Worm (Caenorhabditis elegans) whole organism, L4 larva: ENCODE results near the gene pas-6.

Source experiments
- F26F4.8 ChIP-seq: fragments of 200-800 bp; sonication (Bioruptor generic); conservative IDR thresholded peaks from 2 replicates; pipeline ENCODE4 v1.3.6; 2022; ENCODE audit warnings: missing genetic modification characterization, missing compliant biosample characterization
- F44E2.7 ChIP-seq: fragments of 200-800 bp; sonication (Bioruptor generic); IDR thresholded peaks from 2 replicates; pipeline ENCODE4 v2.1.2; 2022; ENCODE audit warnings: missing genetic modification characterization, missing compliant biosample characterization
- Y48G9A.11 ChIP-seq: fragments of 200-800 bp; sonication (Bioruptor generic); IDR thresholded peaks from 2 replicates; pipeline ENCODE4 v1.3.6; 2022; ENCODE audit warnings: missing genetic modification reagents, missing genetic modification characterization, missing compliant biosample characterization
- Y5F2A.4 ChIP-seq: fragments of 200-800 bp; sonication (Bioruptor generic); optimal IDR thresholded peaks from 2 replicates; lab custom pipeline; 2018; ENCODE audit warnings: mild to moderate bottlenecking, missing genetic modification characterization, missing compliant biosample characterization
- ZK337.2 ChIP-seq: fragments of 200-800 bp; sonication (Bioruptor generic); IDR thresholded peaks from 2 replicates; pipeline ENCODE4 v1.3.6; 2022; ENCODE audit warnings: missing genetic modification reagents, missing genetic modification characterization, missing compliant biosample characterization
- ZK546.5 ChIP-seq, 2 experiments: sonication (generic microtip); optimal IDR thresholded peaks; 2 replicates each; lab custom pipeline; 2017; ENCODE audit warnings: missing biosample characterization in 2 of 2, missing genetic modification characterization in 2 of 2
- aha-1 ChIP-seq: fragments of 150-350 bp; peaks from one replicate; lab custom pipeline; 2014; ENCODE audit warnings: missing biosample characterization, missing genetic modification characterization
- arid-1 ChIP-seq: fragments of 200-800 bp; sonication (Bioruptor generic); conservative IDR thresholded peaks from 2 replicates; pipeline ENCODE4 v1.3.6; 2022; ENCODE audit warnings: missing genetic modification reagents, missing genetic modification characterization, missing compliant biosample characterization
- ceh-28 ChIP-seq: fragments of 150-350 bp; optimal IDR thresholded peaks from 2 replicates; lab custom pipeline; 2014; ENCODE audit warnings: missing biosample characterization, missing genetic modification reagents, missing genetic modification characterization
- ceh-44 ChIP-seq: fragments of 200-800 bp; sonication (Bioruptor generic); IDR thresholded peaks from 2 replicates; pipeline ENCODE4 v1.3.6; 2022; ENCODE audit warnings: missing genetic modification reagents, missing genetic modification characterization, missing compliant biosample characterization
- ceh-62 ChIP-seq: sonication (generic microtip); optimal IDR thresholded peaks from 2 replicates; lab custom pipeline; 2017; ENCODE audit warnings: missing biosample characterization, missing genetic modification characterization
- ceh-82 ChIP-seq: sonication (generic microtip); optimal IDR thresholded peaks from 2 replicates; lab custom pipeline; 2017; ENCODE audit warnings: missing biosample characterization, missing genetic modification characterization
- daf-16 ChIP-seq, 3 experiments: sonication (generic microtip); optimal IDR thresholded peaks; 2 replicates each; lab custom pipeline; 2016 to 2017; ENCODE audit warnings: missing genetic modification characterization in 3 of 3, missing genetic modification reagents in 3 of 3, mild to moderate bottlenecking in 2 of 3, missing compliant biosample characterization in 2 of 3, missing biosample characterization in 1 of 3, moderate library complexity in 1 of 3
- daf-8 ChIP-seq: fragments of 200-800 bp; sonication (Bioruptor generic); IDR thresholded peaks from 2 replicates; pipeline ENCODE4 v1.3.6; 2022; ENCODE audit warnings: missing genetic modification characterization, missing compliant biosample characterization
- egl-27 ChIP-seq: sonication (generic microtip); optimal IDR thresholded peaks from 3 replicates; lab custom pipeline; 2017; ENCODE audit warnings: missing biosample characterization, missing genetic modification reagents, missing genetic modification characterization
- fkh-10 ChIP-seq: fragments of 150-350 bp; optimal IDR thresholded peaks from 2 replicates; lab custom pipeline; 2014; ENCODE audit warnings: missing biosample characterization, missing genetic modification reagents, missing genetic modification characterization
- gei-8 ChIP-seq: fragments of 200-800 bp; sonication (Bioruptor generic); optimal IDR thresholded peaks from 2 replicates; lab custom pipeline; 2018; ENCODE audit warnings: mild to moderate bottlenecking, missing genetic modification characterization, missing compliant biosample characterization
- hif-1 ChIP-seq, 2 experiments: sonication (generic microtip); optimal IDR thresholded peaks; 2 replicates each; lab custom pipeline; 2016 to 2017; ENCODE audit warnings: missing compliant biosample characterization in 2 of 2, missing genetic modification characterization in 2 of 2, missing genetic modification reagents in 2 of 2, missing genotype in 2 of 2, mild to moderate bottlenecking in 1 of 2
- hlh-11 ChIP-seq: fragments of 200-800 bp; sonication (Bioruptor generic); optimal IDR thresholded peaks from 2 replicates; lab custom pipeline; 2018; ENCODE audit warnings: mild to moderate bottlenecking, missing genetic modification characterization, missing compliant biosample characterization
- jun-1 ChIP-seq: fragments of 150-350 bp; optimal IDR thresholded peaks from 2 replicates; lab custom pipeline; 2014; ENCODE audit warnings: missing biosample characterization, missing genetic modification reagents, missing genetic modification characterization
- lim-7 ChIP-seq: fragments of 200-800 bp; sonication (Bioruptor generic); IDR thresholded peaks from 2 replicates; pipeline ENCODE4 v1.3.6; 2022; ENCODE audit warnings: missing genetic modification characterization, missing compliant biosample characterization
- lin-1 ChIP-seq: fragments of 200-800 bp; sonication (Bioruptor generic); IDR thresholded peaks from 2 replicates; pipeline ENCODE4 v1.3.6; 2022; ENCODE audit warnings: missing genetic modification reagents, missing genetic modification characterization, missing compliant biosample characterization
- lin-13 ChIP-seq: fragments of 150-350 bp; optimal IDR thresholded peaks from 2 replicates; lab custom pipeline; 2014; ENCODE audit warnings: missing biosample characterization, missing genetic modification reagents, missing genetic modification characterization
- lin-15B ChIP-seq: fragments of 150-350 bp; sonication (generic microtip); optimal IDR thresholded peaks from 3 replicates; lab custom pipeline; 2014; ENCODE audit warnings: missing biosample characterization, missing genetic modification characterization
- lin-39 ChIP-seq: fragments of 150-350 bp; optimal IDR thresholded peaks from 2 replicates; lab custom pipeline; 2014; ENCODE audit warnings: missing biosample characterization, missing genetic modification reagents, missing genetic modification characterization
- madf-9 ChIP-seq: fragments of 200-800 bp; sonication (Bioruptor generic); conservative IDR thresholded peaks from 2 replicates; pipeline ENCODE4 v1.3.6; 2022; ENCODE audit warnings: missing genetic modification reagents, missing genetic modification characterization, missing compliant biosample characterization
- mdt-29 ChIP-seq: fragments of 200-800 bp; sonication (Bioruptor generic); IDR thresholded peaks from 2 replicates; pipeline ENCODE4 v1.3.6; 2022; ENCODE audit warnings: missing genetic modification reagents, missing genetic modification characterization, missing compliant biosample characterization
- mep-1 ChIP-seq: fragments of 150-350 bp; sonication (generic microtip); optimal IDR thresholded peaks from 3 replicates; lab custom pipeline; 2014; ENCODE audit warnings: missing biosample characterization, missing genetic modification characterization
- mxl-2 ChIP-seq: fragments of 200-800 bp; sonication (Bioruptor generic); conservative IDR thresholded peaks from 2 replicates; pipeline ENCODE4 v1.3.6; 2022; ENCODE audit warnings: missing genetic modification reagents, missing genetic modification characterization, missing compliant biosample characterization
- mxl-3 ChIP-seq: fragments of 200-800 bp; sonication (Bioruptor generic); optimal IDR thresholded peaks from 2 replicates; lab custom pipeline; 2018; ENCODE audit warnings: mild to moderate bottlenecking, missing genetic modification characterization, missing compliant biosample characterization
- nhr-102 ChIP-seq: sonication (generic microtip); optimal IDR thresholded peaks from 2 replicates; lab custom pipeline; 2016; ENCODE audit warnings: mild to moderate bottlenecking, missing genetic modification characterization, moderate library complexity, missing compliant biosample characterization
- nhr-11 ChIP-seq: fragments of 150-350 bp; optimal IDR thresholded peaks from 2 replicates; lab custom pipeline; 2014; ENCODE audit warnings: missing biosample characterization, missing genetic modification characterization
- nhr-111 ChIP-seq: fragments of 200-800 bp; sonication (Bioruptor generic); optimal IDR thresholded peaks from 2 replicates; lab custom pipeline; 2018; ENCODE audit warnings: mild to moderate bottlenecking, missing genetic modification characterization, missing compliant biosample characterization
- nhr-25 ChIP-seq: sonication (generic microtip); optimal IDR thresholded peaks from 2 replicates; lab custom pipeline; 2017; ENCODE audit warnings: missing genetic modification characterization, mild to moderate bottlenecking, missing compliant biosample characterization, antibody characterized with exemption, moderate library complexity, borderline replicate concordance; ENCODE audit not compliant: insufficient read depth
- nhr-28 ChIP-seq: fragments of 150-350 bp; optimal IDR thresholded peaks from 2 replicates; lab custom pipeline; 2014; ENCODE audit warnings: missing biosample characterization, missing genetic modification characterization
- nhr-42 ChIP-seq: fragments of 200-800 bp; sonication (Bioruptor generic); IDR thresholded peaks from 2 replicates; pipeline ENCODE4 v1.3.6; 2022; ENCODE audit warnings: missing genetic modification characterization, missing compliant biosample characterization
- nhr-48 ChIP-seq: sonication (generic microtip); optimal IDR thresholded peaks from 2 replicates; lab custom pipeline; 2016; ENCODE audit warnings: mild to moderate bottlenecking, missing genetic modification characterization, missing compliant biosample characterization
- nhr-6 ChIP-seq: fragments of 150-350 bp; optimal IDR thresholded peaks from 2 replicates; lab custom pipeline; 2014; ENCODE audit warnings: missing biosample characterization, missing genetic modification characterization
- nhr-76 ChIP-seq: fragments of 150-350 bp; optimal IDR thresholded peaks from 2 replicates; lab custom pipeline; 2014; ENCODE audit warnings: missing biosample characterization, missing genetic modification characterization
- nhr-77 ChIP-seq: fragments of 150-350 bp; optimal IDR thresholded peaks from 2 replicates; lab custom pipeline; 2014; ENCODE audit warnings: missing biosample characterization, missing genetic modification characterization
- saeg-2 ChIP-seq: fragments of 200-800 bp; sonication (Bioruptor generic); IDR thresholded peaks from 2 replicates; pipeline ENCODE4 v1.3.6; 2022; ENCODE audit warnings: missing genetic modification reagents, missing genetic modification characterization, missing compliant biosample characterization
- skn-1 ChIP-seq: fragments of 150-350 bp; optimal IDR thresholded peaks from 2 replicates; lab custom pipeline; 2014; ENCODE audit warnings: missing biosample characterization, missing genetic modification characterization
- snpc-4 ChIP-seq: fragments of 150-350 bp; optimal IDR thresholded peaks from 2 replicates; lab custom pipeline; 2014; ENCODE audit warnings: missing biosample characterization, missing genetic modification characterization
- spr-3 ChIP-seq: fragments of 200-800 bp; sonication (Bioruptor generic); optimal IDR thresholded peaks from 2 replicates; lab custom pipeline; 2018; ENCODE audit warnings: mild to moderate bottlenecking, missing genetic modification characterization, missing compliant biosample characterization
- tag-97 ChIP-seq: fragments of 200-800 bp; sonication (Bioruptor generic); IDR thresholded peaks from 2 replicates; pipeline ENCODE4 v1.3.6; 2022; ENCODE audit warnings: missing genetic modification characterization, missing compliant biosample characterization
- unc-130 ChIP-seq: sonication (generic microtip); optimal IDR thresholded peaks from 2 replicates; lab custom pipeline; 2016; ENCODE audit warnings: missing genetic modification reagents, missing genetic modification characterization, missing compliant biosample characterization
- unc-62 ChIP-seq, 3 experiments: fragments of 150-350 bp in 1 of 3; sonication (generic microtip); optimal IDR thresholded peaks in 2 of 3; peaks in 1 of 3; 1 replicate in 1 of 3; 2 replicates in 2 of 3; lab custom pipeline; 2014 to 2017; ENCODE audit warnings: missing biosample characterization in 3 of 3, missing genetic modification characterization in 3 of 3, missing genetic modification reagents in 3 of 3, missing genotype in 1 of 3
- zip-11 ChIP-seq: fragments of 200-800 bp; sonication (Bioruptor generic); IDR thresholded peaks from 2 replicates; pipeline ENCODE4 v1.3.6; 2022; ENCODE audit warnings: missing genetic modification characterization, missing compliant biosample characterization
- ztf-7 ChIP-seq: fragments of 150-350 bp; optimal IDR thresholded peaks from 2 replicates; lab custom pipeline; 2014; ENCODE audit warnings: missing biosample characterization, missing genetic modification characterization

The pas-6 gene

DNA sequence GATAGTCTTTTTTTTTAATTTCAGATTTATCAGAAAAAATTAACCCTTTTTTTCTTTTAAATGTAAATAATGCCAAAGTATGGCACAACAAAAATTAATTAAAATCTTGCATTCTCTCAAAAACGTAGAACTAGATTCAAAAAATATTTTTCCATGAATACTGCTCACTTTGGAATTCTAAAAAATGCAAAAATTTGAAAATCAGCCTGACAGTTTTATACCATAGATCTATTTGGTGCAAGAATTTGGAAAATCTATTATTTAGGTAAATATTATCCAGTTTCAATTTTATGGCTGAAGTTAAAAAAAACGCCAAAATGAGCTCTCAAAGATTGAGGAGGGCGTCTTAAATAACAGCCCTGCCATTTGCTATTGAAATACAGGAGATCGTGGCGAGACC lies 4.5 kb downstream of the pas-6 start:
- TF ChIP-seq aha-1 (tag; lab: Kevin White, UChicago) (peak; percentile 94), lin-15B (no peak), egl-27 (tag; lab: Kevin White, UChicago) (no peak), snpc-4 (tag; lab: Kevin White, UChicago) (no peak), jun-1 (tag; lab: Kevin White, UChicago) (no peak), madf-9 (GFP tag; lab: Robert Waterston, UW) (no peak), nhr-77 (tag; lab: Kevin White, UChicago) (no peak)

DNA sequence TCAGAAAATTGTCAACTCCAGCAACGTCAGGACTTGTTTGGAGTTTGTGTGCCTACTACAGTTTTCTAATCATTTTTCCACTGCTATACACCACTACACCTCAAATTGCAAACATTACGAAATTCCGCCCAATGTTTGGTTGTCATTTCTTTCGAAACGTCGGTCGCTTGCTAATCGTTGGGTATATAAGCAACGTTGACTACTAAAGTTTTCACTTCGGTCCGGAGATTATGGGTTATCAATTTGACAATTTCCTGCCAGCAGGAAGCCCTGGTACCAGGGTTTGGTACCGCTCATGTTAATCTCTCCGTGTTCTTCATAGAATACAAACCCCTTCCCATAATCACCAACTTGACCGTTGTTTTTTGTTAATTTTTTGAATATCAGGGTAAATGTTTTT lies 8.1 kb downstream of the pas-6 start:
- TF ChIP-seq daf-8 (no peak), saeg-2 (GFP tag; lab: Robert Waterston, UW) (no peak), ceh-28 (no peak), lin-39 (tag; lab: Kevin White, UChicago) (no peak), daf-16 (GFP tag; optimal IDR thresholded peaks at IDR 0.05; lab: Kevin White, UChicago) (peak in 1 of 2 experiments; percentile 44), daf-16 (tag; optimal IDR thresholded peaks at IDR 0.05; lab: Kevin White, UChicago) (peak; percentile 90), lin-1 (peak; percentile 64; the same call in 1 of the 2 replicates), snpc-4 (tag; lab: Kevin White, UChicago) (peak; percentile 91), nhr-28 (tag; lab: Kevin White, UChicago) (peak; percentile 98), ZK337.2 (no peak), nhr-76 (tag; lab: Kevin White, UChicago) (no peak), lin-13 (GFP tag; lab: Kevin White, UChicago) (peak; percentile 23), fkh-10 (GFP tag; lab: Kevin White, UChicago) (no peak), ceh-82 (no peak), skn-1 (tag; lab: Kevin White, UChicago) (no peak), hlh-11 (tag; lab: Kevin White, UChicago) (no peak), F26F4.8 (GFP tag; lab: Robert Waterston, UW) (no peak), tag-97 (GFP tag; lab: Robert Waterston, UW) (no peak), Y5F2A.4 (GFP tag; lab: Kevin White, UChicago) (no peak), ztf-7 (tag; lab: Kevin White, UChicago) (peak; percentile 58), mep-1 (peak; percentile 61), ceh-62 (tag; lab: Kevin White, UChicago) (no peak), Y48G9A.11 (GFP tag; lab: Robert Waterston, UW) (no peak), spr-3 (GFP tag; lab: Kevin White, UChicago) (no peak), lim-7 (GFP tag; lab: Robert Waterston, UW) (no peak), arid-1 (GFP tag; lab: Robert Waterston, UW) (peak; percentile 54; the same call in 1 of the 2 replicates), gei-8 (no peak), nhr-25 (tag; lab: Kevin White, UChicago) (no peak), unc-130 (GFP tag; lab: Kevin White, UChicago) (no peak), jun-1 (tag; lab: Kevin White, UChicago) (no peak), madf-9 (GFP tag; lab: Robert Waterston, UW) (no peak), mdt-29 (no peak), ceh-44 (GFP tag; lab: Robert Waterston, UW) (no peak), mxl-3 (GFP tag; lab: Kevin White, UChicago) (peak; percentile 35), ZK546.5 (tag; optimal IDR thresholded peaks at IDR 0.05; lab: Kevin White, UChicago) (no peak), nhr-11 (no peak), nhr-111 (GFP tag; lab: Kevin White, UChicago) (no peak), nhr-48 (tag; lab: Kevin White, UChicago) (peak; percentile 55), zip-11 (GFP tag; lab: Robert Waterston, UW) (no peak), F44E2.7 (GFP tag; lab: Robert Waterston, UW) (no peak), nhr-6 (tag; lab: Kevin White, UChicago) (peak; percentile 9), mxl-2 (GFP tag; lab: Robert Waterston, UW) (no peak), nhr-42 (GFP tag; lab: Robert Waterston, UW) (peak; percentile 60; the same call in 1 of the 2 replicates), nhr-77 (tag; lab: Kevin White, UChicago) (peak; percentile 25), hif-1 (tag; optimal IDR thresholded peaks at IDR 0.05; lab: Kevin White, UChicago) (peak in 1 of 2 experiments; percentile 59), unc-62 (GFP tag; optimal IDR thresholded peaks at IDR 0.05 in 1 of 2; lab: Kevin White, UChicago) (no peak), unc-62 (tag; optimal IDR thresholded peaks at IDR 0.05; lab: Kevin White, UChicago) (no peak), nhr-102 (tag; lab: Kevin White, UChicago) (peak; percentile 60)
